Worm (Caenorhabditis elegans) whole organism, L1 larva: Measurements from ENCODE around the gene rps-14.
A peak's percentile ranks its signal among the peaks of the same experiment; 100 is the strongest.

Source experiments
- C04F5.9 ChIP-seq: sonication (generic microtip); optimal IDR thresholded peaks from 2 replicates; lab custom pipeline; 2016; ENCODE audit warnings: missing genetic modification characterization, missing compliant biosample characterization
- C16A3.4 ChIP-seq: fragments of 150-350 bp; optimal IDR thresholded peaks from 2 replicates; lab custom pipeline; 2014; ENCODE audit warnings: missing biosample characterization, missing genetic modification characterization
- Y116A8C.19 ChIP-seq: sonication (generic microtip); optimal IDR thresholded peaks from 2 replicates; lab custom pipeline; 2016; ENCODE audit warnings: missing compliant biosample characterization, missing genetic modification characterization, borderline replicate concordance
- aha-1 ChIP-seq: fragments of 150-350 bp; optimal IDR thresholded peaks from 2 replicates; lab custom pipeline; 2014; ENCODE audit warnings: missing biosample characterization, missing genetic modification characterization
- alr-1 ChIP-seq: fragments of 200-800 bp; sonication (Bioruptor generic); optimal IDR thresholded peaks from 2 replicates; lab custom pipeline; 2018; ENCODE audit warnings: borderline replicate concordance, mild to moderate bottlenecking, missing genetic modification characterization, missing compliant biosample characterization
- blmp-1 ChIP-seq: fragments of 150-350 bp; optimal IDR thresholded peaks from 2 replicates; lab custom pipeline; 2014; ENCODE audit warnings: missing biosample characterization, missing genetic modification characterization
- ceh-63 ChIP-seq: fragments of 200-800 bp; sonication (Bioruptor generic); optimal IDR thresholded peaks from 2 replicates; lab custom pipeline; 2018; ENCODE audit warnings: mild to moderate bottlenecking, missing genetic modification characterization, missing compliant biosample characterization
- ceh-82 ChIP-seq, 3 experiments: fragments of 150-350 bp in 1 of 3; sonication (generic microtip) in 2 of 3; optimal IDR thresholded peaks; 2 replicates each; lab custom pipeline; 2014 to 2017; ENCODE audit warnings: missing biosample characterization in 3 of 3, missing genetic modification characterization in 3 of 3
- ceh-88 ChIP-seq: fragments of 200-800 bp; sonication (Bioruptor generic); IDR thresholded peaks from 2 replicates; pipeline ENCODE4 v1.3.6; 2022; ENCODE audit warnings: missing genetic modification characterization, missing compliant biosample characterization
- ceh-90 ChIP-seq: sonication (generic microtip); optimal IDR thresholded peaks from 2 replicates; lab custom pipeline; 2016; ENCODE audit warnings: missing genetic modification characterization, missing compliant biosample characterization
- dpl-1 ChIP-seq, 3 experiments: fragments of 150-350 bp in 2 of 3; sonication (generic microtip) in 1 of 3; optimal IDR thresholded peaks; 2 replicates each; lab custom pipeline; 2014 to 2017; ENCODE audit warnings: missing biosample characterization in 3 of 3, missing genetic modification characterization in 3 of 3, missing genetic modification reagents in 3 of 3
- dsc-1 ChIP-seq: sonication (generic microtip); optimal IDR thresholded peaks from 2 replicates; lab custom pipeline; 2016; ENCODE audit warnings: mild to moderate bottlenecking, missing genetic modification characterization, missing compliant biosample characterization
- efl-1 ChIP-seq, 4 experiments: fragments of 150-350 bp; optimal IDR thresholded peaks in 3 of 4; peaks in 1 of 4; 1 replicate in 1 of 4; 2 replicates in 3 of 4; lab custom pipeline; 2014; ENCODE audit warnings: missing biosample characterization in 2 of 4, missing genetic modification characterization in 2 of 4, missing genetic modification reagents in 2 of 4
- efl-3 ChIP-seq: fragments of 200-800 bp; sonication (Bioruptor generic); optimal IDR thresholded peaks from 2 replicates; lab custom pipeline; 2018; ENCODE audit warnings: mild to moderate bottlenecking, missing genetic modification characterization, missing compliant biosample characterization
- elt-2 ChIP-seq: sonication (generic microtip); optimal IDR thresholded peaks from 2 replicates; lab custom pipeline; 2016; ENCODE audit warnings: missing genetic modification characterization, mild to moderate bottlenecking, inconsistent platforms, missing compliant biosample characterization, missing genetic modification reagents
- ets-5 ChIP-seq: fragments of 200-800 bp; sonication (Bioruptor generic); IDR thresholded peaks from 2 replicates; pipeline ENCODE4 v1.3.6; 2022; ENCODE audit warnings: missing genetic modification characterization, missing compliant biosample characterization
- fkh-8 ChIP-seq: sonication (generic microtip); optimal IDR thresholded peaks from 2 replicates; lab custom pipeline; 2016; ENCODE audit warnings: mild to moderate bottlenecking, missing genetic modification characterization, missing compliant biosample characterization
- irx-1 ChIP-seq: sonication (generic microtip); optimal IDR thresholded peaks from 2 replicates; lab custom pipeline; 2016; ENCODE audit warnings: missing genetic modification characterization, missing compliant biosample characterization
- isw-1 ChIP-seq: fragments of 200-800 bp; sonication (Bioruptor generic); IDR thresholded peaks from 2 replicates; pipeline ENCODE4 v1.3.6; 2022; ENCODE audit warnings: missing genetic modification characterization, missing compliant biosample characterization
- jun-1 ChIP-seq: fragments of 150-350 bp; optimal IDR thresholded peaks from 2 replicates; lab custom pipeline; 2014; ENCODE audit warnings: missing biosample characterization, missing genetic modification reagents, missing genetic modification characterization
- lin-35 ChIP-seq, 2 experiments: fragments of 150-350 bp; optimal IDR thresholded peaks; 2 replicates each; lab custom pipeline; 2014; ENCODE audit warnings: missing biosample characterization in 2 of 2, missing genetic modification characterization in 2 of 2, missing genetic modification reagents in 2 of 2
- lir-3 ChIP-seq: sonication (generic microtip); optimal IDR thresholded peaks from 2 replicates; lab custom pipeline; 2016; ENCODE audit warnings: mild to moderate bottlenecking, missing genetic modification characterization, moderate library complexity, missing compliant biosample characterization; ENCODE audit not compliant: poor library complexity
- mdl-1 ChIP-seq, 2 experiments: fragments of 150-350 bp; optimal IDR thresholded peaks; 2 replicates each; lab custom pipeline; 2014 to 2017; ENCODE audit warnings: missing biosample characterization in 2 of 2, missing genetic modification characterization in 2 of 2, inconsistent platforms in 1 of 2
- mep-1 ChIP-seq: fragments of 150-350 bp; optimal IDR thresholded peaks from 2 replicates; lab custom pipeline; 2014; ENCODE audit warnings: missing biosample characterization, missing genetic modification characterization
- nhr-19 ChIP-seq: fragments of 200-800 bp; sonication (Bioruptor generic); conservative IDR thresholded peaks from 2 replicates; pipeline ENCODE4 v1.3.6; 2022; ENCODE audit warnings: missing genetic modification characterization, missing compliant biosample characterization
- nhr-237 ChIP-seq: fragments of 150-350 bp; optimal IDR thresholded peaks from 2 replicates; lab custom pipeline; 2014; ENCODE audit warnings: missing biosample characterization, missing genetic modification characterization
- nhr-28 ChIP-seq: fragments of 150-350 bp; optimal IDR thresholded peaks from 2 replicates; lab custom pipeline; 2014; ENCODE audit warnings: missing biosample characterization, missing genetic modification characterization
- nhr-47 ChIP-seq: sonication (generic microtip); optimal IDR thresholded peaks from 2 replicates; lab custom pipeline; 2016; ENCODE audit warnings: mild to moderate bottlenecking, missing genetic modification characterization, moderate library complexity, missing compliant biosample characterization
- nhr-71 ChIP-seq: sonication (generic microtip); optimal IDR thresholded peaks from 2 replicates; lab custom pipeline; 2016; ENCODE audit warnings: mild to moderate bottlenecking, missing genetic modification characterization, moderate library complexity, missing compliant biosample characterization
- nhr-77 ChIP-seq: fragments of 150-350 bp; optimal IDR thresholded peaks from 2 replicates; lab custom pipeline; 2014; ENCODE audit warnings: missing biosample characterization, missing genetic modification characterization
- nhr-85 ChIP-seq: sonication (generic microtip); peaks from one replicate; lab custom pipeline; 2016; ENCODE audit warnings: missing genetic modification characterization, inconsistent platforms, missing compliant biosample characterization
- nhr-90 ChIP-seq: sonication (generic microtip); optimal IDR thresholded peaks from 2 replicates; lab custom pipeline; 2016; ENCODE audit warnings: mild to moderate bottlenecking, missing genetic modification characterization, missing compliant biosample characterization; ENCODE audit not compliant: poor library complexity
- pax-3 ChIP-seq: fragments of 200-800 bp; sonication (Bioruptor generic); optimal IDR thresholded peaks from 2 replicates; lab custom pipeline; 2018; ENCODE audit warnings: mild to moderate bottlenecking, missing genetic modification characterization, moderate library complexity, missing compliant biosample characterization
- rnt-1 ChIP-seq: sonication (generic microtip); optimal IDR thresholded peaks from 2 replicates; lab custom pipeline; 2016; ENCODE audit warnings: mild to moderate bottlenecking, missing genetic modification characterization, moderate library complexity, missing compliant biosample characterization
- skn-1 ChIP-seq: fragments of 150-350 bp; optimal IDR thresholded peaks from 2 replicates; lab custom pipeline; 2014; ENCODE audit warnings: missing biosample characterization, missing genetic modification characterization
- snpc-4 ChIP-seq: fragments of 150-350 bp; optimal IDR thresholded peaks from 2 replicates; lab custom pipeline; 2014; ENCODE audit warnings: missing biosample characterization, missing genetic modification characterization
- snu-23 ChIP-seq: sonication (generic microtip); optimal IDR thresholded peaks from 2 replicates; lab custom pipeline; 2016; ENCODE audit warnings: missing genetic modification characterization, missing compliant biosample characterization
- sup-37 ChIP-seq: fragments of 200-800 bp; sonication (Bioruptor generic); optimal IDR thresholded peaks from 2 replicates; lab custom pipeline; 2018; ENCODE audit warnings: mild to moderate bottlenecking, missing genetic modification characterization, missing compliant biosample characterization
- tbx-2 ChIP-seq: sonication (generic microtip); optimal IDR thresholded peaks from 2 replicates; lab custom pipeline; 2016; ENCODE audit warnings: missing genetic modification characterization, missing compliant biosample characterization
- unc-30 ChIP-seq: sonication (generic microtip); optimal IDR thresholded peaks from 2 replicates; lab custom pipeline; 2017; ENCODE audit warnings: missing biosample characterization, missing genetic modification characterization
- unc-62 ChIP-seq: fragments of 150-350 bp; optimal IDR thresholded peaks from 2 replicates; lab custom pipeline; 2014; ENCODE audit warnings: missing biosample characterization, missing genetic modification reagents, missing genetic modification characterization
- unc-98 ChIP-seq: fragments of 200-800 bp; sonication (Bioruptor generic); IDR thresholded peaks from 2 replicates; pipeline ENCODE4 v1.3.6; 2022; ENCODE audit warnings: missing genetic modification characterization, missing compliant biosample characterization
- xbp-1 ChIP-seq: sonication (generic microtip); optimal IDR thresholded peaks from 2 replicates; lab custom pipeline; 2016; ENCODE audit warnings: missing genetic modification characterization, missing compliant biosample characterization
- zag-1 ChIP-seq: fragments of 150-350 bp; optimal IDR thresholded peaks from 2 replicates; lab custom pipeline; 2014; ENCODE audit warnings: missing biosample characterization, missing genetic modification characterization
- ztf-11 ChIP-seq, 2 experiments: sonication (generic microtip); optimal IDR thresholded peaks; 2 replicates each; lab custom pipeline; 2016 to 2017; ENCODE audit warnings: missing genetic modification characterization in 2 of 2, missing biosample characterization in 1 of 2, missing compliant biosample characterization in 1 of 2
- ztf-4 ChIP-seq: fragments of 150-350 bp; optimal IDR thresholded peaks from 2 replicates; lab custom pipeline; 2014; ENCODE audit warnings: missing biosample characterization, missing genetic modification characterization

rps-14 gene

DNA sequence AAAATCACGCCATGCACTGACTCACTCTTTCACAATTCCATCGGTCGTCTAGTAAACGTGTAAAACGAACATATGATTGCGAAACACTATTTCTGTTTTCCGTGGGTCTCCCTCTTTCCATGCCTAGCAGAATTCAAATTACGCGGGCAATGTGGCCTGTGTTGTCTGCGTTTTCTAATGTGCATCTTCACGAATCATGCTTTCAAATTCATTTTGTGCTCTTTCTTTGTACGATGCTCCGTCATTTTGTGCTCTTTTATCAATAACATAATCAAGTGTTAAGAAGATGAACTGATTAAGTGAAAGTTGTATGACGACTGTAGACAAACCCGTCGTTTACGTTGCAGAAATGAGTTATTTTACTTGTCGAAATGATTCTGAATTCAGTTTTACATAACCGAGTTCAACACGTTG is 13.6 kb downstream of the rps-14 start (continued):
- peak in 1 of 3 experiments; percentile 57 for TF ChIP-seq ceh-82 (tag; optimal IDR thresholded peaks at IDR 0.05; lab: Kevin White, UChicago)

DNA sequence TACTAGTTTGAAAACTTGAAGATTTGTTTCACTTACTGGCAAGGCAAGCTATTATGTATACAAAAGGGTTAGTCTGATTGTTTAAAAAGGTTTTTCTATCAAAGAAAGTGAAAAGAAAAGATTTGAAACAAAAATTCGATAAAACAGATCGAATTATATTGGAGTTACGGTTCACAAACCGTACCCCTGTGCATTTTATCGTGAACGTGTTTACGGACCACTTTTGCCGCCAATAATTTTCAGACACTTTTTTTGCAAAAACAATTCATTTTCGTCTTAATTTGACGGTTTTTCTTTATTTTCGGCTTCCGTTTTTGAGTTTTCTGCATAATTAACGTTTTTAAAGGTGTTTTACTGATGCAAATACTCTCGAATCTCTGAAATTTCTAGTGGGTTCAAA is 14.1 kb downstream of the rps-14 start:
- TF ChIP-seq nhr-90 (tag; lab: Kevin White, UChicago) (no peak), nhr-85 (tag; lab: Kevin White, UChicago) (no peak), fkh-8 (no peak), lir-3 (tag; lab: Kevin White, UChicago) (no peak), snu-23 (GFP tag; lab: Kevin White, UChicago) (no peak), elt-2 (tag; lab: Kevin White, UChicago) (no peak), unc-98 (GFP tag; lab: Robert Waterston, UW) (no peak), isw-1 (GFP tag; lab: Robert Waterston, UW) (no peak), lin-35 (GFP tag; optimal IDR thresholded peaks at IDR 0.05; lab: Kevin White, UChicago) (no peak), ceh-63 (GFP tag; lab: Kevin White, UChicago) (no peak), efl-3 (GFP tag; lab: Kevin White, UChicago) (no peak), mep-1 (tag; lab: Kevin White, UChicago) (no peak), snpc-4 (tag; lab: Kevin White, UChicago) (no peak), ztf-4 (tag; lab: Kevin White, UChicago) (no peak), aha-1 (tag; lab: Kevin White, UChicago) (no peak), nhr-71 (tag; lab: Kevin White, UChicago) (no peak), dsc-1 (tag; lab: Kevin White, UChicago) (no peak)
- TF ChIP-seq, all 84 proteins: peak for 0

DNA sequence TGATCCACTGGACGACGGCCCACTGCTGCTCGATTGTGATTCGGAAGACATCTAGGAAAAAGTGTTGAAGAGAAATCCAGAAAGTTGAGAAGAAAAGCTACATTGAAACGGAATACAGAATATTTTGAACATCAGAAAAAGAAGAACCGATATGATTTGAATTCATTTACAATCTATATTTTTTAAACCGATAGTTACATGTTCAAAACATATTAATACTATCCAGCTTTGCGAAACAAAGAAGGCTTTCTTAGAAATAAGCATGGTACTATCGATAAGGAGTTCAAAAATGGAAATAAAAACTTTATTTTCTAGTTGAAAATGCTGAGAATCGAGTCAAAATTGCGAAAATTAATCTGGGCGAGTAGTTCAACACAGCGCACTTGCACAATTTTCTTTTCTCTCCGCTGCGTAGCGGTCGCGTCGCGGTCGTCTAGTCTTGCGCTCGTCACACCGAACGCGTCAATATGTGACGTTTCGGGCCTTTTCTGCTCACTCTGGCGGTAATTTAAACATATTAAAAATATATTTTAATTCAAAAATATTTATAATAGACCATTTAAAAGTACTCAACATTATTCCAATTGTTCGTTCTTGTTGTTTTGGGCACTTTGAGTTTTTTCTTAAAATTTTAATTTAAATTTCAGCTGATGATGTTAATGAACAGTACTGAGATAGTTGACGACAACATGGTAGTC is 17.2 kb downstream of the rps-14 start, which contains the start of the genes syf-2 and K04G7.1:
syf-2 (minus strand) TSS at position 51 of the 698 bp plus-strand sequence.
K04G7.1 (plus strand) TSS at position 648 of the 698 bp plus-strand sequence.
- TF ChIP-seq efl-1 (optimal IDR thresholded peaks at IDR 0.05; lab: Kevin White, UChicago) (peak; percentile 88 to 93), efl-1 (GFP tag; optimal IDR thresholded peaks at IDR 0.05 in 1 of 2; lab: Kevin White, UChicago) (peak; percentile 89 to 99), lin-35 (GFP tag; optimal IDR thresholded peaks at IDR 0.05; lab: Kevin White, UChicago) (peak; percentile 93 to 96), irx-1 (peak; percentile 70), nhr-71 (tag; lab: Kevin White, UChicago) (peak; percentile 95), ztf-11 (tag; optimal IDR thresholded peaks at IDR 0.05; lab: Kevin White, UChicago) (peak in 1 of 2 experiments; percentile 57), xbp-1 (tag; lab: Kevin White, UChicago) (peak; percentile 91), ets-5 (GFP tag; lab: Robert Waterston, UW) (no peak), mep-1 (tag; lab: Kevin White, UChicago) (peak; percentile 86), nhr-19 (GFP tag; lab: Robert Waterston, UW) (peak; percentile 90), ceh-90 (tag; lab: Kevin White, UChicago) (no peak), sup-37 (GFP tag; lab: Kevin White, UChicago) (no peak), pax-3 (tag; lab: Kevin White, UChicago) (peak; percentile 82), zag-1 (tag; lab: Kevin White, UChicago) (peak; percentile 20), unc-30 (no peak), skn-1 (tag; lab: Kevin White, UChicago) (peak; percentile 93), jun-1 (tag; lab: Kevin White, UChicago) (peak; percentile 86), alr-1 (tag; lab: Kevin White, UChicago) (no peak), tbx-2 (tag; lab: Kevin White, UChicago) (peak; percentile 91), blmp-1 (peak; percentile 82), nhr-28 (tag; lab: Kevin White, UChicago) (no peak), nhr-90 (tag; lab: Kevin White, UChicago) (peak; percentile 80), nhr-47 (peak; percentile 90), unc-62 (GFP tag; lab: Kevin White, UChicago) (no peak), nhr-237 (tag; lab: Kevin White, UChicago) (peak; percentile 74), C16A3.4 (tag; lab: Kevin White, UChicago) (peak; percentile 93), ceh-63 (GFP tag; lab: Kevin White, UChicago) (no peak), dpl-1 (GFP tag; optimal IDR thresholded peaks at IDR 0.05; lab: Kevin White, UChicago) (peak; percentile 90 to 94 (median 91)), rnt-1 (peak; percentile 84), Y116A8C.19 (no peak), mdl-1 (tag; optimal IDR thresholded peaks at IDR 0.05; lab: Kevin White, UChicago) (peak in 1 of 2 experiments; percentile 84), C04F5.9 (tag; lab: Kevin White, UChicago) (peak; percentile 64), dsc-1 (tag; lab: Kevin White, UChicago) (peak; percentile 80), nhr-77 (tag; lab: Kevin White, UChicago) (peak; percentile 89), ceh-88 (GFP tag; lab: Robert Waterston, UW) (peak; percentile 72; the same call in 1 of the 2 replicates), nhr-85 (tag; lab: Kevin White, UChicago) (peak; percentile 97)
